Fruit fly (Drosophila melanogaster) whole organism, pupa: Measurements from ENCODE around the gene sun.

Source experiments
- CG17806 ChIP-seq: fragments of 200-800 bp; sonication (Bioruptor generic); optimal IDR thresholded peaks from 2 replicates; lab custom pipeline; 2018; ENCODE audit warnings: missing biosample characterization, mild to moderate bottlenecking, missing genetic modification characterization, moderate library complexity
- CG32121 ChIP-seq: fragments of 200-800 bp; sonication (Bioruptor generic); IDR thresholded peaks from 2 replicates; pipeline ENCODE4 v1.3.6; 2022; ENCODE audit warnings: missing biosample characterization, missing genetic modification characterization
- CG34367 ChIP-seq: fragments of 200-800 bp; sonication (Bioruptor generic); optimal IDR thresholded peaks from 2 replicates; lab custom pipeline; 2018; ENCODE audit warnings: missing biosample characterization, mild to moderate bottlenecking, missing genetic modification characterization
- D1 ChIP-seq: fragments of 200-800 bp; sonication (Bioruptor generic); optimal IDR thresholded peaks from 2 replicates; lab custom pipeline; 2018; ENCODE audit warnings: missing biosample characterization, mild to moderate bottlenecking, missing genetic modification characterization, moderate library complexity
- EcR ChIP-seq: fragments of 200-800 bp; sonication (Bioruptor generic); optimal IDR thresholded peaks from 3 replicates; lab custom pipeline; 2019; ENCODE audit warnings: missing biosample characterization, missing genetic modification characterization, mild to moderate bottlenecking, moderate library complexity, missing genetic modification reagents
- Pif1A ChIP-seq: fragments of 200-800 bp; sonication (Bioruptor generic); optimal IDR thresholded peaks from 3 replicates; lab custom pipeline; 2016; ENCODE audit warnings: missing biosample characterization, missing genetic modification characterization

dm6 chrX:15818608-15819184 lies 30.4 kb downstream of the sun start:
- TF ChIP-seq CG34367 (tag; lab: Kevin White, UChicago) (no peak), CG32121 (GFP tag; lab: Robert Waterston, UW) (no peak), Pif1A (GFP tag; lab: Kevin White, UChicago) (no peak), CG17806 (tag; lab: Kevin White, UChicago) (no peak), D1 (tag; lab: Kevin White, UChicago) (no peak), EcR (GFP tag; lab: Kevin White, UChicago) (no peak)
